Fruit fly (Drosophila melanogaster): ENCODE results near the gene fzr.

Gene fzr

dm6 chrX:4707237-4708066 is 28.1 kb upstream of the fzr start, which contains the start of gene Proc-R (continued):
- TF ChIP-seq CG10565 (GFP tag; optimal IDR thresholded peaks at IDR 0.05) (no peak), Sox102F (GFP tag; optimal IDR thresholded peaks at IDR 0.05) (no peak), CG31388 (GFP tag; optimal IDR thresholded peaks at IDR 0.05) (no peak), Myb (GFP tag; optimal IDR thresholded peaks at IDR 0.05) (no peak), Rfx (GFP tag; IDR thresholded peaks at IDR 0.05) (peak; percentile 31; the same call in 1 of the 2 replicates), CG10959 (GFP tag; IDR thresholded peaks at IDR 0.05) (no peak), zfh2 (GFP tag; optimal IDR thresholded peaks at IDR 0.05) (no peak), CG12236 (GFP tag; optimal IDR thresholded peaks at IDR 0.05) (no peak), CG14050 (GFP tag; IDR thresholded peaks at IDR 0.05) (no peak), CG3838 (GFP tag; optimal IDR thresholded peaks at IDR 0.05) (no peak), sna (GFP tag; IDR thresholded peaks at IDR 0.05; ENCODE audit: partially characterized antibody) (no peak), tgo (GFP tag; IDR thresholded peaks at IDR 0.05) (no peak), CG4404 (GFP tag; IDR thresholded peaks at IDR 0.05) (no peak), vvl (GFP tag; IDR thresholded peaks at IDR 0.05) (peak; percentile 36; the same call in 1 of the 2 replicates), Bgb (GFP tag; IDR thresholded peaks at IDR 0.05; ENCODE audit: partially characterized antibody) (no peak), pita (GFP tag; optimal IDR thresholded peaks at IDR 0.05) (peak; percentile 20), CG2129 (GFP tag; IDR thresholded peaks at IDR 0.05; ENCODE audit: partially characterized antibody) (no peak), CG11398 (GFP tag; optimal IDR thresholded peaks at IDR 0.05) (no peak), CG13287 (GFP tag; IDR thresholded peaks at IDR 0.05; ENCODE audit: partially characterized antibody) (0 out of 2 replicates have a peak, but pooled peaks have one; percentile 7), CG15601 (tag; optimal IDR thresholded peaks at IDR 0.05) (no peak), Stat92E (GFP tag; optimal IDR thresholded peaks at IDR 0.05) (no peak), vfl (GFP tag; optimal IDR thresholded peaks at IDR 0.05) (no peak), CG11723 (GFP tag; optimal IDR thresholded peaks at IDR 0.05) (no peak), Chrac-16 (GFP tag; optimal IDR thresholded peaks at IDR 0.05) (no peak), Atf-2 (GFP tag; optimal IDR thresholded peaks at IDR 0.05) (no peak), CG13296 (GFP tag; optimal IDR thresholded peaks at IDR 0.05) (no peak), CG13775 (GFP tag; optimal IDR thresholded peaks at IDR 0.05) (no peak), CG3163 (GFP tag; optimal IDR thresholded peaks at IDR 0.05) (no peak), sc (optimal IDR thresholded peaks at IDR 0.05) (no peak), sc (GFP tag; optimal IDR thresholded peaks at IDR 0.05) (no peak), CG10462 (GFP tag; optimal IDR thresholded peaks at IDR 0.05) (no peak), CG11456 (GFP tag; IDR thresholded peaks at IDR 0.05) (no peak), CG1647 (GFP tag; optimal IDR thresholded peaks at IDR 0.05) (no peak), lbe (GFP tag; optimal IDR thresholded peaks at IDR 0.05) (no peak), CG18764 (GFP tag; optimal IDR thresholded peaks at IDR 0.05) (no peak), CG10209 (GFP tag; optimal IDR thresholded peaks at IDR 0.05) (no peak), lab (GFP tag; optimal IDR thresholded peaks at IDR 0.05) (no peak), so (GFP tag; IDR thresholded peaks at IDR 0.05) (0 out of 3 replicates have a peak, but pooled peaks have one; percentile 26), CG17385 (GFP tag; optimal IDR thresholded peaks at IDR 0.05) (no peak), CG2712 (tag; optimal IDR thresholded peaks at IDR 0.05) (no peak), dysf (GFP tag; IDR thresholded peaks at IDR 0.05) (no peak), gce (GFP tag; IDR thresholded peaks at IDR 0.05) (no peak), HHEX (GFP tag; optimal IDR thresholded peaks at IDR 0.05) (no peak), grn (GFP tag; optimal IDR thresholded peaks at IDR 0.05) (peak; percentile 64), crol (GFP tag; IDR thresholded peaks at IDR 0.05) (peak; percentile 42; the same call in 1 of the 2 replicates), sens (GFP tag) (peak; percentile 64), CG33557 (GFP tag; optimal IDR thresholded peaks at IDR 0.05) (no peak), CG12659 (GFP tag; optimal IDR thresholded peaks at IDR 0.05) (no peak), CG17802 (tag; optimal IDR thresholded peaks at IDR 0.05) (no peak), ttk (GFP tag; IDR thresholded peaks at IDR 0.05) (no peak)
